Fruit fly (Drosophila melanogaster) whole organism, embryonic: ENCODE results near the gene CG3071.

ENCODE experiments used
- Ada2b ChIP-seq: fragments of 200-800 bp; sonication (Bioruptor generic); IDR thresholded peaks from 2 replicates; pipeline ENCODE4 v1.3.6; 2022; ENCODE audit warnings: missing biosample characterization, missing genetic modification characterization
- Awh ChIP-seq: fragments of 200-800 bp; sonication (Bioruptor generic); IDR thresholded peaks from 2 replicates; pipeline ENCODE4, ENCODE4 v1.3.6; 2022; ENCODE audit warnings: missing biosample characterization, missing genetic modification characterization
- BEAF-32 ChIP-seq: fragments of 200-800 bp; sonication (Bioruptor generic); optimal IDR thresholded peaks from 3 replicates; lab custom pipeline; 2017; ENCODE audit warnings: missing biosample characterization, missing genetic modification characterization, mild to moderate bottlenecking, moderate library complexity, missing genetic modification reagents
- C15 ChIP-seq: fragments of 200-800 bp; sonication (Bioruptor generic); IDR thresholded peaks from 3 replicates; pipeline ENCODE4 v1.3.6; 2022; ENCODE audit warnings: missing biosample characterization, missing genetic modification characterization
- CG10209 ChIP-seq: fragments of 200-800 bp; sonication (Bioruptor generic); optimal IDR thresholded peaks from 3 replicates; lab custom pipeline; 2017; ENCODE audit warnings: missing biosample characterization, mild to moderate bottlenecking, missing genetic modification characterization, missing genetic modification reagents
- CG10267 ChIP-seq: fragments of 200-800 bp; sonication (Bioruptor generic); optimal IDR thresholded peaks from 2 replicates; lab custom pipeline; 2018; ENCODE audit warnings: missing biosample characterization, mild to moderate bottlenecking, missing genetic modification characterization, moderate library complexity
- CG11695 ChIP-seq: fragments of 200-800 bp; sonication (Bioruptor generic); IDR thresholded peaks from 3 replicates; pipeline ENCODE4 v1.3.6; 2022; ENCODE audit warnings: missing biosample characterization, missing genetic modification characterization
- CG12744 ChIP-seq: fragments of 200-800 bp; sonication (Bioruptor generic); optimal IDR thresholded peaks from 2 replicates; lab custom pipeline; 2016; ENCODE audit warnings: missing biosample characterization, missing genetic modification characterization
- CG13775 ChIP-seq: fragments of 200-800 bp; sonication (Bioruptor generic); optimal IDR thresholded peaks from 3 replicates; lab custom pipeline; 2017; ENCODE audit warnings: missing biosample characterization, mild to moderate bottlenecking, missing genetic modification characterization
- CG14667 ChIP-seq: fragments of 200-800 bp; sonication (Bioruptor generic); IDR thresholded peaks from 2 replicates; pipeline ENCODE4 v1.3.6; 2022; ENCODE audit warnings: missing biosample characterization, missing genetic modification characterization
- CG14860 ChIP-seq: fragments of 200-800 bp; sonication (Bioruptor generic); IDR thresholded peaks from 3 replicates; pipeline ENCODE4 v1.3.6; 2022; ENCODE audit warnings: missing biosample characterization, missing genetic modification characterization; ENCODE audit not compliant: partially characterized antibody
- CG17186 ChIP-seq: fragments of 200-800 bp; sonication (Bioruptor generic); optimal IDR thresholded peaks from 3 replicates; lab custom pipeline; 2017; ENCODE audit warnings: missing biosample characterization, missing genetic modification reagents, missing genetic modification characterization
- CG17568 ChIP-seq: fragments of 200-800 bp; sonication (Bioruptor generic); optimal IDR thresholded peaks from 2 replicates; lab custom pipeline; 2018; ENCODE audit warnings: missing biosample characterization, mild to moderate bottlenecking, missing genetic modification characterization, moderate library complexity
- CG17912 ChIP-seq: fragments of 200-800 bp; sonication (Bioruptor generic); optimal IDR thresholded peaks from 2 replicates; lab custom pipeline; 2018; ENCODE audit warnings: missing biosample characterization, mild to moderate bottlenecking, missing genetic modification characterization
- CG1832 ChIP-seq: fragments of 200-800 bp; sonication (Bioruptor generic); optimal IDR thresholded peaks from 2 replicates; lab custom pipeline; 2017; ENCODE audit warnings: missing biosample characterization, mild to moderate bottlenecking, missing genetic modification characterization, inconsistent platforms
- CG34376 ChIP-seq: fragments of 200-800 bp; sonication (Bioruptor generic); optimal IDR thresholded peaks from 2 replicates; lab custom pipeline; 2018; ENCODE audit warnings: missing biosample characterization, mild to moderate bottlenecking, missing genetic modification characterization
- CG3726 ChIP-seq: fragments of 200-800 bp; sonication (Bioruptor generic); IDR thresholded peaks from 3 replicates; pipeline ENCODE4, ENCODE4 v1.3.6; 2022; ENCODE audit warnings: missing biosample characterization, missing genetic modification characterization
- CG4282 ChIP-seq: fragments of 200-800 bp; sonication (Bioruptor generic); optimal IDR thresholded peaks from 2 replicates; lab custom pipeline; 2016; ENCODE audit warnings: missing biosample characterization, missing genetic modification characterization
- CG4404 ChIP-seq: fragments of 200-800 bp; sonication (Bioruptor generic); IDR thresholded peaks from 2 replicates; pipeline ENCODE4 v1.3.6; 2022; ENCODE audit warnings: missing biosample characterization, missing genetic modification characterization
- CG4424 ChIP-seq: fragments of 200-800 bp; sonication (Bioruptor generic); optimal IDR thresholded peaks from 3 replicates; lab custom pipeline; 2016; ENCODE audit warnings: missing biosample characterization, missing genetic modification characterization
- CG7357 ChIP-seq: fragments of 200-800 bp; sonication (Bioruptor generic); IDR thresholded peaks from 3 replicates; pipeline ENCODE4 v1.3.6; 2022; ENCODE audit warnings: missing biosample characterization, missing genetic modification characterization
- CG8281 ChIP-seq: fragments of 200-800 bp; sonication (Bioruptor generic); optimal IDR thresholded peaks from 2 replicates; lab custom pipeline; 2018; ENCODE audit warnings: missing biosample characterization, mild to moderate bottlenecking, missing genetic modification characterization, moderate library complexity
- CG8478 ChIP-seq: fragments of >200 bp; optimal IDR thresholded peaks from 2 replicates; lab custom pipeline; 2018
- CkIIα-i1 ChIP-seq: fragments of 200-800 bp; sonication (Bioruptor generic); IDR thresholded peaks from 2 replicates; pipeline ENCODE4 v1.3.6; 2022; ENCODE audit warnings: missing biosample characterization, missing genetic modification characterization
- Gug ChIP-seq: fragments of 200-800 bp; sonication (Bioruptor generic); IDR thresholded peaks from 4 replicates; pipeline ENCODE4 v1.3.6; 2022; ENCODE audit warnings: missing biosample characterization, missing genetic modification characterization
- Hr39 ChIP-seq: fragments of >200 bp; optimal IDR thresholded peaks from 2 replicates; lab custom pipeline; 2017
- Lim3 ChIP-seq: fragments of 200-800 bp; sonication (Bioruptor generic); IDR thresholded peaks from 2 replicates; pipeline ENCODE4 v1.3.6; 2022; ENCODE audit warnings: missing biosample characterization, missing genetic modification characterization
- Opbp ChIP-seq: fragments of 200-800 bp; sonication (Bioruptor generic); IDR thresholded peaks from 3 replicates; pipeline ENCODE4 v1.3.6; 2022; ENCODE audit warnings: missing biosample characterization, missing genetic modification characterization; ENCODE audit not compliant: partially characterized antibody
- Scr ChIP-seq: fragments of 200-800 bp; sonication (Bioruptor generic); IDR thresholded peaks from 2 replicates; pipeline ENCODE4 v1.3.6; 2022; ENCODE audit warnings: missing biosample characterization, missing genetic modification characterization; ENCODE audit not compliant: partially characterized antibody
- Side ChIP-seq: fragments of 200-800 bp; sonication (Bioruptor generic); optimal IDR thresholded peaks from 2 replicates; lab custom pipeline; 2016; ENCODE audit warnings: missing biosample characterization, missing genetic modification characterization
- Sox102F ChIP-seq: fragments of 200-800 bp; sonication (Bioruptor generic); optimal IDR thresholded peaks from 2 replicates; lab custom pipeline; 2018; ENCODE audit warnings: missing biosample characterization, mild to moderate bottlenecking, missing genetic modification characterization, moderate library complexity
- Sry-β ChIP-seq: fragments of 200-800 bp; sonication (Bioruptor generic); optimal IDR thresholded peaks from 2 replicates; lab custom pipeline; 2018; ENCODE audit warnings: missing biosample characterization, mild to moderate bottlenecking, missing genetic modification characterization, moderate library complexity
- Sry-δ ChIP-seq: fragments of 200-800 bp; sonication (Bioruptor generic); optimal IDR thresholded peaks from 2 replicates; lab custom pipeline; 2016; ENCODE audit warnings: missing biosample characterization, missing genetic modification characterization
- Stat92E ChIP-seq, 3 experiments: fragments of >200 bp in 2 of 3; fragments of 200-800 bp in 1 of 3; sonication (Bioruptor generic) in 1 of 3; optimal IDR thresholded peaks; 2 replicates each; lab custom pipeline; 2017 to 2019; ENCODE audit warnings: missing biosample characterization in 3 of 3, missing genetic modification characterization in 3 of 3, mild to moderate bottlenecking in 1 of 3, moderate library complexity in 1 of 3
- ab ChIP-seq: fragments of 200-800 bp; sonication (Bioruptor generic); optimal IDR thresholded peaks from 2 replicates; lab custom pipeline; 2016; ENCODE audit warnings: missing biosample characterization, missing genetic modification characterization
- ac ChIP-seq: fragments of 200-800 bp; sonication (Bioruptor generic); optimal IDR thresholded peaks from 3 replicates; lab custom pipeline; 2017; ENCODE audit warnings: missing biosample characterization, mild to moderate bottlenecking, missing genetic modification characterization
- amos ChIP-seq: fragments of 200-800 bp; sonication (Bioruptor generic); IDR thresholded peaks from 2 replicates; pipeline ENCODE4 v1.3.6; 2022; ENCODE audit warnings: missing biosample characterization, missing genetic modification characterization; ENCODE audit not compliant: partially characterized antibody
- chif ChIP-seq, 2 experiments: fragments of 200-800 bp; sonication (Bioruptor generic); optimal IDR thresholded peaks; 3 replicates each; lab custom pipeline; 2016; ENCODE audit warnings: missing biosample characterization in 2 of 2, missing genetic modification characterization in 2 of 2
- dan ChIP-seq: fragments of 200-800 bp; sonication (Bioruptor generic); IDR thresholded peaks from 2 replicates; pipeline ENCODE4 v1.3.6; 2022; ENCODE audit warnings: missing biosample characterization, missing genetic modification characterization
- ems ChIP-seq: fragments of 200-800 bp; sonication (Bioruptor generic); optimal IDR thresholded peaks from 3 replicates; lab custom pipeline; 2016; ENCODE audit warnings: missing biosample characterization, missing genetic modification characterization
- fd96Cb ChIP-seq: fragments of 200-800 bp; sonication (Bioruptor generic); optimal IDR thresholded peaks from 2 replicates; lab custom pipeline; 2018; ENCODE audit warnings: missing biosample characterization, mild to moderate bottlenecking, missing genetic modification characterization, moderate library complexity
- gem ChIP-seq: fragments of 200-800 bp; sonication (Bioruptor generic); optimal IDR thresholded peaks from 2 replicates; lab custom pipeline; 2019; ENCODE audit warnings: missing biosample characterization, mild to moderate bottlenecking, missing genetic modification characterization, moderate library complexity
- mld ChIP-seq: fragments of 200-800 bp; sonication (Bioruptor generic); IDR thresholded peaks from 3 replicates; pipeline ENCODE4 v1.3.6; 2022; ENCODE audit warnings: missing biosample characterization, missing genetic modification characterization; ENCODE audit not compliant: partially characterized antibody
- ro ChIP-seq: fragments of 200-800 bp; sonication (Bioruptor generic); IDR thresholded peaks from 2 replicates; pipeline ENCODE4 v1.3.6; 2022; ENCODE audit warnings: missing biosample characterization, missing genetic modification characterization
- sens-2 ChIP-seq: fragments of 200-800 bp; sonication (Bioruptor generic); IDR thresholded peaks from 2 replicates; pipeline ENCODE4 v1.3.6; 2022; ENCODE audit warnings: missing biosample characterization, missing genetic modification characterization
- sna ChIP-seq: fragments of 200-800 bp; sonication (Bioruptor generic); IDR thresholded peaks from 2 replicates; pipeline ENCODE4 v1.3.6; 2022; ENCODE audit warnings: missing biosample characterization, missing genetic modification characterization; ENCODE audit not compliant: partially characterized antibody
- stwl ChIP-seq: fragments of 200-800 bp; sonication (Bioruptor generic); optimal IDR thresholded peaks from 3 replicates; lab custom pipeline; 2018; ENCODE audit warnings: missing biosample characterization, mild to moderate bottlenecking, missing genetic modification characterization, moderate library complexity
- sug ChIP-seq: fragments of 200-800 bp; optimal IDR thresholded peaks from 2 replicates; lab custom pipeline; 2019; ENCODE audit warnings: missing biosample characterization, mild to moderate bottlenecking, missing genetic modification characterization, moderate library complexity
- twi ChIP-seq: fragments of 200-800 bp; optimal IDR thresholded peaks from 2 replicates; lab custom pipeline; 2019; ENCODE audit warnings: missing biosample characterization, mild to moderate bottlenecking, missing genetic modification characterization, moderate library complexity
- tx ChIP-seq: fragments of 200-800 bp; sonication (Bioruptor generic); optimal IDR thresholded peaks from 2 replicates; lab custom pipeline; 2016; ENCODE audit warnings: missing biosample characterization, missing genetic modification characterization
- vfl ChIP-seq: fragments of 200-800 bp; sonication (Bioruptor generic); optimal IDR thresholded peaks from 2 replicates; lab custom pipeline; 2016; ENCODE audit warnings: missing biosample characterization, missing genetic modification characterization

CG3071 gene

DNA sequence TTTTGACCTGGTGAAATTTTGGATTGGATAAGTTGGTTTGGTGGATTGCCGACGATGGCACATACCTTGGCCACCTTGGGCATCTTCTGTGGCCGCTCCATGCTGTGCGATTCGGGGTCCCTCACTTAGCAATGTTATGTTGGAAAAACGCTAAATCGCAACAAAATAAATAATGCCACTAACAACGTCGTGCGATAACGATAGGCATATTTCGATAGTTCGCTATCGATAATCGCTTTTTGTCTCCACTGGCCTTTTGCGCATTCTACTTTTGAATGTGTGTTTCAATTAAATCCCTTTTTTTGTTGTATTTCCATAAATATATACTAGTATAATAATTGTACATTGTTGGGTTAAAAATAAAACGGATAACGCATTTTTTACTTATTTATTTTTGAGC is 12.9 kb upstream of the CG3071 start, which contains the start of gene crn (continued):
- no peak for TF ChIP-seq C15 (GFP tag; lab: Robert Waterston, UW)
- TF ChIP-seq mld (GFP tag; lab: Robert Waterston, UW), result peak; percentile 55; the same call in 2 of the 3 replicates
- no peak for TF ChIP-seq CG17912 (GFP tag; lab: Kevin White, UChicago)
- TF ChIP-seq CG12744 (GFP tag; lab: Kevin White, UChicago), result no peak
- TF ChIP-seq Scr, result peak; percentile 64
- TF ChIP-seq sens-2, result no peak
- TF ChIP-seq CG4282 (GFP tag; lab: Kevin White, UChicago), result no peak
- no peak for TF ChIP-seq Awh (GFP tag; lab: Robert Waterston, UW)
- TF ChIP-seq Opbp (GFP tag; lab: Robert Waterston, UW), result peak; percentile 77; the same call in 2 of the 3 replicates
- TF ChIP-seq CG7357, result peak; percentile 83
- TF ChIP-seq Ada2b (GFP tag; lab: Robert Waterston, UW), result no peak
- TF ChIP-seq fd96Cb, result no peak
- TF ChIP-seq sug (tag; lab: Kevin White, UChicago), result no peak
- no peak for TF ChIP-seq CG10209 (GFP tag; lab: Kevin White, UChicago)
- no peak for TF ChIP-seq Side (GFP tag; lab: Kevin White, UChicago)
- peak; percentile 73 for TF ChIP-seq CG14860 (GFP tag; lab: Robert Waterston, UW)
- TF ChIP-seq CG17186 (GFP tag; lab: Kevin White, UChicago), result peak; percentile 22
- TF ChIP-seq BEAF-32 (GFP tag; lab: Kevin White, UChicago), result peak; percentile 52
- TF ChIP-seq chif (GFP tag; optimal IDR thresholded peaks at IDR 0.05; lab: Kevin White, UChicago), result no peak
- no peak for TF ChIP-seq ems (GFP tag; lab: Kevin White, UChicago)
- no peak for TF ChIP-seq twi (tag; lab: Kevin White, UChicago)
- TF ChIP-seq Sry-δ (GFP tag; lab: Kevin White, UChicago), result peak; percentile 28
- TF ChIP-seq Gug (GFP tag; lab: Robert Waterston, UW), result no peak
- no peak for TF ChIP-seq CG1832 (GFP tag; lab: Kevin White, UChicago)
- no peak for TF ChIP-seq CG14667 (GFP tag; lab: Robert Waterston, UW)
- TF ChIP-seq CG10267 (tag; lab: Kevin White, UChicago), result no peak
- no peak for TF ChIP-seq CG8478 (lab: Kevin White, UChicago)
- no peak for TF ChIP-seq ro (GFP tag; lab: Robert Waterston, UW)
- TF ChIP-seq CkIIα-i1, result no peak
- TF ChIP-seq vfl (GFP tag; lab: Kevin White, UChicago), result no peak
- TF ChIP-seq CG4424, result no peak
- TF ChIP-seq CG34376 (GFP tag; lab: Kevin White, UChicago), result no peak
- no peak for TF ChIP-seq CG4404 (GFP tag; lab: Robert Waterston, UW)
- TF ChIP-seq CG11695 (GFP tag; lab: Robert Waterston, UW), result no peak
- TF ChIP-seq Sox102F, result no peak
- no peak for TF ChIP-seq dan (GFP tag; lab: Robert Waterston, UW)
- TF ChIP-seq ac (GFP tag; lab: Kevin White, UChicago), result no peak
- no peak for TF ChIP-seq Stat92E (GFP tag; optimal IDR thresholded peaks at IDR 0.05; lab: Kevin White, UChicago)
- no peak for TF ChIP-seq gem
- 0 out of 2 replicates have a peak, but pooled peaks have one; percentile 61 for TF ChIP-seq sna (GFP tag; lab: Robert Waterston, UW)
- no peak for TF ChIP-seq CG8281 (tag; lab: Kevin White, UChicago)
- TF ChIP-seq tx (GFP tag; lab: Kevin White, UChicago), result no peak
- TF ChIP-seq Hr39 (lab: Kevin White, UChicago), result no peak
- no peak for TF ChIP-seq Sry-β (GFP tag; lab: Kevin White, UChicago)
- TF ChIP-seq stwl (tag; lab: Kevin White, UChicago), result peak; percentile 40
- TF ChIP-seq CG13775 (GFP tag; lab: Kevin White, UChicago), result no peak
- no peak for TF ChIP-seq Lim3 (GFP tag; lab: Robert Waterston, UW)
- TF ChIP-seq ab (GFP tag; lab: Kevin White, UChicago), result no peak
- no peak for TF ChIP-seq CG17568
- peak; percentile 62; the same call in 1 of the 2 replicates for TF ChIP-seq amos
- no peak for TF ChIP-seq CG3726 (GFP tag; lab: Robert Waterston, UW)
